Fruit fly (Drosophila melanogaster): ENCODE results near the gene Pli.
A peak's percentile ranks its signal among the peaks of the same experiment; 100 is the strongest.

- no peak for TF ChIP-seq CG4424 (GFP tag; optimal IDR thresholded peaks at IDR 0.05)
- no peak for TF ChIP-seq maf-S (GFP tag; optimal IDR thresholded peaks at IDR 0.05)
- peak; percentile 11 for TF ChIP-seq gcm (GFP tag; optimal IDR thresholded peaks at IDR 0.05)
- TF ChIP-seq mirr (GFP tag; optimal IDR thresholded peaks at IDR 0.05) = no peak
- peak; percentile 78 for TF ChIP-seq Med (GFP tag)
- TF ChIP-seq Dip3 (GFP tag; optimal IDR thresholded peaks at IDR 0.05) = no peak
- TF ChIP-seq gt (GFP tag; IDR thresholded peaks at IDR 0.05) = no peak
- no peak for TF ChIP-seq CG10431 (GFP tag; optimal IDR thresholded peaks at IDR 0.05)
These were observed 41.4 kb upstream of the Pli start, which contains the start of the genes Rpt2 and CG13599 for dm6 chr3R:23931095-23931728.

Measured in whole organism, embryonic.